Fruit fly (Drosophila melanogaster) whole organism, embryonic: Measurements from ENCODE around the gene sif.

Experiments
- CG10267 ChIP-seq: fragments of 200-800 bp; sonication (Bioruptor generic); optimal IDR thresholded peaks from 2 replicates; lab custom pipeline; 2018; ENCODE audit warnings: missing biosample characterization, mild to moderate bottlenecking, missing genetic modification characterization, moderate library complexity
- CG10431 ChIP-seq: fragments of 200-800 bp; sonication (Bioruptor generic); optimal IDR thresholded peaks from 3 replicates; lab custom pipeline; 2018; ENCODE audit warnings: missing biosample characterization, mild to moderate bottlenecking, missing genetic modification characterization
- CG11247 ChIP-seq: fragments of 200-800 bp; sonication (Bioruptor generic); IDR thresholded peaks from 2 replicates; pipeline ENCODE4 v1.3.6; 2022; ENCODE audit warnings: missing biosample characterization, missing genetic modification characterization
- CG12219 ChIP-seq: fragments of 200-800 bp; sonication (Bioruptor generic); optimal IDR thresholded peaks from 3 replicates; lab custom pipeline; 2018; ENCODE audit warnings: missing biosample characterization, mild to moderate bottlenecking, missing genetic modification characterization
- CG13624 ChIP-seq: fragments of 200-800 bp; sonication (Bioruptor generic); optimal IDR thresholded peaks from 2 replicates; lab custom pipeline; 2016; ENCODE audit warnings: missing biosample characterization, missing genetic modification characterization
- CG13775 ChIP-seq: fragments of 200-800 bp; sonication (Bioruptor generic); optimal IDR thresholded peaks from 3 replicates; lab custom pipeline; 2017; ENCODE audit warnings: missing biosample characterization, mild to moderate bottlenecking, missing genetic modification characterization
- CG14710 ChIP-seq: fragments of 200-800 bp; sonication (Bioruptor generic); optimal IDR thresholded peaks from 3 replicates; lab custom pipeline; 2019; ENCODE audit warnings: missing biosample characterization, mild to moderate bottlenecking, missing genetic modification characterization, moderate library complexity
- CG15479 ChIP-seq: fragments of 200-800 bp; sonication (Bioruptor generic); optimal IDR thresholded peaks from 3 replicates; lab custom pipeline; 2019; ENCODE audit warnings: missing biosample characterization, mild to moderate bottlenecking, missing genetic modification characterization, moderate library complexity
- CG16863 ChIP-seq: fragments of 200-800 bp; sonication (Bioruptor generic); optimal IDR thresholded peaks from 3 replicates; lab custom pipeline; 2016; ENCODE audit warnings: missing biosample characterization, missing genetic modification characterization
- CG1792 ChIP-seq: fragments of 200-800 bp; sonication (Bioruptor generic); optimal IDR thresholded peaks from 2 replicates; lab custom pipeline; 2016; ENCODE audit warnings: missing biosample characterization, missing genetic modification characterization
- CG18011 ChIP-seq: fragments of 200-800 bp; sonication (Bioruptor generic); optimal IDR thresholded peaks from 2 replicates; lab custom pipeline; 2017; ENCODE audit warnings: missing biosample characterization, missing genetic modification characterization, mild to moderate bottlenecking, moderate library complexity, missing genotype
- CG18476 ChIP-seq: fragments of 200-800 bp; sonication (Bioruptor generic); optimal IDR thresholded peaks from 2 replicates; lab custom pipeline; 2016; ENCODE audit warnings: missing biosample characterization, mild to moderate bottlenecking, missing genetic modification characterization
- CG2120 ChIP-seq: fragments of 200-800 bp; sonication (Bioruptor generic); optimal IDR thresholded peaks from 3 replicates; lab custom pipeline; 2016; ENCODE audit warnings: missing biosample characterization, missing genetic modification characterization
- CG2202 ChIP-seq: fragments of 200-800 bp; sonication (Bioruptor generic); optimal IDR thresholded peaks from 2 replicates; lab custom pipeline; 2018; ENCODE audit warnings: missing biosample characterization, mild to moderate bottlenecking, missing genetic modification characterization
- CG30403 ChIP-seq: fragments of 200-800 bp; sonication (Bioruptor generic); optimal IDR thresholded peaks from 3 replicates; lab custom pipeline; 2016; ENCODE audit warnings: missing biosample characterization, missing genetic modification characterization
- CG30431 ChIP-seq: fragments of 200-800 bp; sonication (Bioruptor generic); optimal IDR thresholded peaks from 2 replicates; lab custom pipeline; 2017; ENCODE audit warnings: missing biosample characterization, missing genetic modification characterization
- CG3407 ChIP-seq: fragments of 200-800 bp; sonication (Bioruptor generic); optimal IDR thresholded peaks from 2 replicates; lab custom pipeline; 2018; ENCODE audit warnings: missing biosample characterization, mild to moderate bottlenecking, missing genetic modification characterization
- CG4854 ChIP-seq: fragments of 200-800 bp; sonication (Bioruptor generic); optimal IDR thresholded peaks from 2 replicates; lab custom pipeline; 2016; ENCODE audit warnings: missing biosample characterization, missing genetic modification characterization, inconsistent platforms
- CG6765 ChIP-seq: fragments of 200-800 bp; sonication (Bioruptor generic); optimal IDR thresholded peaks from 3 replicates; lab custom pipeline; 2017; ENCODE audit warnings: missing biosample characterization, mild to moderate bottlenecking, missing genetic modification characterization
- CG7745 ChIP-seq: fragments of 200-800 bp; sonication (Bioruptor generic); optimal IDR thresholded peaks from 2 replicates; lab custom pipeline; 2018; ENCODE audit warnings: missing biosample characterization, mild to moderate bottlenecking, missing genetic modification characterization, moderate library complexity
- CG7839 ChIP-seq: fragments of 200-800 bp; sonication (Bioruptor generic); optimal IDR thresholded peaks from 3 replicates; lab custom pipeline; 2018; ENCODE audit warnings: missing biosample characterization, mild to moderate bottlenecking, missing genetic modification characterization, moderate library complexity
- CG8290 ChIP-seq, 3 experiments: fragments of 200-800 bp; sonication (Bioruptor generic); optimal IDR thresholded peaks; 2 replicates each; lab custom pipeline; 2016 to 2019; ENCODE audit warnings: missing biosample characterization in 3 of 3, missing genetic modification characterization in 3 of 3, mild to moderate bottlenecking in 2 of 3, moderate library complexity in 1 of 3
- Chrac-16 ChIP-seq: fragments of 200-800 bp; sonication (Bioruptor generic); optimal IDR thresholded peaks from 3 replicates; lab custom pipeline; 2016; ENCODE audit warnings: missing biosample characterization, missing genetic modification characterization
- Deaf1 ChIP-seq: fragments of 200-800 bp; optimal IDR thresholded peaks from 3 replicates; lab custom pipeline; 2019; ENCODE audit warnings: missing biosample characterization, mild to moderate bottlenecking, missing genetic modification characterization, moderate library complexity
- Drgx ChIP-seq: fragments of 200-800 bp; sonication (Bioruptor generic); IDR thresholded peaks from 2 replicates; pipeline ENCODE4 v1.3.6; 2022; ENCODE audit warnings: missing biosample characterization, missing genetic modification characterization
- ERR ChIP-seq: fragments of 200-800 bp; sonication (Bioruptor generic); optimal IDR thresholded peaks from 2 replicates; lab custom pipeline; 2016; ENCODE audit warnings: missing biosample characterization, missing genetic modification characterization
- Ets65A ChIP-seq: fragments of 200-800 bp; sonication (Bioruptor generic); peaks from one replicate; lab custom pipeline; 2016; ENCODE audit warnings: missing biosample characterization, missing genetic modification characterization
- Fer2 ChIP-seq: fragments of 200-800 bp; sonication (Bioruptor generic); optimal IDR thresholded peaks from 2 replicates; lab custom pipeline; 2018; ENCODE audit warnings: missing biosample characterization, mild to moderate bottlenecking, missing genetic modification characterization, moderate library complexity
- HHEX ChIP-seq: fragments of 200-800 bp; sonication (Bioruptor generic); optimal IDR thresholded peaks from 3 replicates; lab custom pipeline; 2017; ENCODE audit warnings: missing biosample characterization, mild to moderate bottlenecking, missing genetic modification characterization, missing genetic modification reagents
- Hr39 ChIP-seq: fragments of >200 bp; optimal IDR thresholded peaks from 2 replicates; lab custom pipeline; 2017
- Med ChIP-seq: fragments of 200-800 bp; sonication (Bioruptor generic); peaks from one replicate; lab custom pipeline; 2016; ENCODE audit warnings: missing biosample characterization, missing genetic modification characterization, mild to moderate bottlenecking, inconsistent platforms, moderate library complexity
- NC2α ChIP-seq: fragments of 200-800 bp; sonication (Bioruptor generic); optimal IDR thresholded peaks from 2 replicates; lab custom pipeline; 2016; ENCODE audit warnings: missing biosample characterization, missing genetic modification characterization
- Rx ChIP-seq: fragments of 200-800 bp; sonication (Bioruptor generic); IDR thresholded peaks from 2 replicates; pipeline ENCODE4 v1.3.6; 2022; ENCODE audit warnings: missing biosample characterization, missing genetic modification characterization
- Sox102F ChIP-seq: fragments of 200-800 bp; sonication (Bioruptor generic); optimal IDR thresholded peaks from 2 replicates; lab custom pipeline; 2018; ENCODE audit warnings: missing biosample characterization, mild to moderate bottlenecking, missing genetic modification characterization, moderate library complexity
- Stat92E ChIP-seq, 3 experiments: fragments of >200 bp in 2 of 3; fragments of 200-800 bp in 1 of 3; sonication (Bioruptor generic) in 1 of 3; optimal IDR thresholded peaks; 2 replicates each; lab custom pipeline; 2017 to 2019; ENCODE audit warnings: missing biosample characterization in 3 of 3, missing genetic modification characterization in 3 of 3, mild to moderate bottlenecking in 1 of 3, moderate library complexity in 1 of 3
- az2 ChIP-seq: fragments of 200-800 bp; sonication (Bioruptor generic); optimal IDR thresholded peaks from 3 replicates; lab custom pipeline; 2016; ENCODE audit warnings: missing biosample characterization, missing genetic modification characterization
- bbx ChIP-seq: fragments of 200-800 bp; sonication (Bioruptor generic); IDR thresholded peaks from 2 replicates; pipeline ENCODE4 v1.3.6; 2022; ENCODE audit warnings: missing biosample characterization, missing genetic modification characterization; ENCODE audit not compliant: partially characterized antibody
- bsh ChIP-seq, 2 experiments: fragments of 200-800 bp; sonication (Bioruptor generic); optimal IDR thresholded peaks; 2 replicates each; lab custom pipeline; 2017 to 2018; ENCODE audit warnings: mild to moderate bottlenecking in 2 of 2, missing biosample characterization in 2 of 2, missing genetic modification characterization in 2 of 2, moderate library complexity in 1 of 2
- cg ChIP-seq: fragments of 200-800 bp; sonication (Bioruptor generic); optimal IDR thresholded peaks from 3 replicates; lab custom pipeline; 2019; ENCODE audit warnings: missing biosample characterization, mild to moderate bottlenecking, missing genetic modification characterization, moderate library complexity
- ems ChIP-seq: fragments of 200-800 bp; sonication (Bioruptor generic); optimal IDR thresholded peaks from 3 replicates; lab custom pipeline; 2016; ENCODE audit warnings: missing biosample characterization, missing genetic modification characterization
- ewg ChIP-seq: fragments of 200-800 bp; sonication (Bioruptor generic); optimal IDR thresholded peaks from 3 replicates; lab custom pipeline; 2017; ENCODE audit warnings: mild to moderate bottlenecking, missing biosample characterization, missing genetic modification reagents, missing genetic modification characterization
- gfzf ChIP-seq: fragments of 200-800 bp; sonication (Bioruptor generic); optimal IDR thresholded peaks from 2 replicates; lab custom pipeline; 2016; ENCODE audit warnings: missing biosample characterization, mild to moderate bottlenecking, missing genetic modification characterization, moderate library complexity
- gsb-n ChIP-seq: fragments of 200-800 bp; sonication (Bioruptor generic); optimal IDR thresholded peaks from 3 replicates; lab custom pipeline; 2018; ENCODE audit warnings: missing biosample characterization, mild to moderate bottlenecking, missing genetic modification characterization
- ham ChIP-seq: fragments of 200-800 bp; sonication (Bioruptor generic); IDR thresholded peaks from 2 replicates; pipeline ENCODE4 v1.3.6; 2022; ENCODE audit warnings: missing biosample characterization, missing genetic modification characterization
- her ChIP-seq: fragments of 200-800 bp; sonication (Bioruptor generic); optimal IDR thresholded peaks from 2 replicates; lab custom pipeline; 2016; ENCODE audit warnings: missing biosample characterization, missing genetic modification characterization
- luna ChIP-seq: fragments of 200-800 bp; sonication (Bioruptor generic); optimal IDR thresholded peaks from 2 replicates; lab custom pipeline; 2016; ENCODE audit warnings: missing biosample characterization, missing genetic modification characterization
- nau ChIP-seq: fragments of 200-800 bp; sonication (Bioruptor generic); optimal IDR thresholded peaks from 3 replicates; lab custom pipeline; 2017; ENCODE audit warnings: missing biosample characterization, mild to moderate bottlenecking, missing genetic modification characterization, missing genetic modification reagents
- p53 ChIP-seq: fragments of 200-800 bp; sonication (Bioruptor generic); optimal IDR thresholded peaks from 2 replicates; lab custom pipeline; 2016; ENCODE audit warnings: missing biosample characterization, missing genetic modification characterization
- ranshi ChIP-seq: fragments of 200-800 bp; sonication (Bioruptor generic); IDR thresholded peaks from 2 replicates; pipeline ENCODE4 v1.3.6; 2022; ENCODE audit warnings: missing biosample characterization, missing genetic modification characterization
- seq ChIP-seq: fragments of 200-800 bp; sonication (Bioruptor generic); IDR thresholded peaks from 2 replicates; pipeline ENCODE4 v1.3.6; 2022; ENCODE audit warnings: missing biosample characterization, missing genetic modification characterization
- stwl ChIP-seq: fragments of 200-800 bp; sonication (Bioruptor generic); optimal IDR thresholded peaks from 3 replicates; lab custom pipeline; 2018; ENCODE audit warnings: missing biosample characterization, mild to moderate bottlenecking, missing genetic modification characterization, moderate library complexity

Gene sif

DNA sequence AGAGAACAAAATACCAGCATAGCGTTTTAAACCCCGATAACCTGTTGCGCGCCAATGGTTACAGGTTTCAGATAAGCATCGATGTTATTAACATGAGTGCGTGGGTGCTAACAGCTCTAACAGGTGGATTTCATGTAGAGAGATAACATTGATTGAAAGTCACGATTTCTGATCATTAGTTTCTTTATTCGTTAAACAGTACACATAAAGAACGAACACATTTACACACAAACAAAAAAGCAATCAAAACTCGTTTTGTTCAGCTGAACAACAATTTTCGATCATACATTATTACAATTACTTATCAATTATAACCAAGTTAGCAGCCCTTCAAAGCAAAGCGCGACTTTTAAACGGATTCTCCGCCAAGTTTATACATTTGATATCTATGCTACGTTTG is 131.9 kb downstream of the sif start (continued):
- TF ChIP-seq stwl (tag; lab: Kevin White, UChicago) = peak; percentile 7
- no peak for TF ChIP-seq HHEX
- TF ChIP-seq ranshi (GFP tag; lab: Robert Waterston, UW) = no peak
- no peak for TF ChIP-seq CG7745 (tag; lab: Kevin White, UChicago)
- TF ChIP-seq bbx = no peak
- no peak for TF ChIP-seq NC2α (GFP tag; lab: Kevin White, UChicago)
- peak; percentile 48 for TF ChIP-seq ems (GFP tag; lab: Kevin White, UChicago)
- no peak for TF ChIP-seq ham (GFP tag; lab: Robert Waterston, UW)
- TF ChIP-seq bsh (GFP tag; optimal IDR thresholded peaks at IDR 0.05; lab: Kevin White, UChicago) = peak in 1 of 2 experiments; percentile 37
- TF ChIP-seq CG2120 = peak; percentile 61
- TF ChIP-seq CG3407 (GFP tag; lab: Kevin White, UChicago) = no peak
- no peak for TF ChIP-seq CG16863 (GFP tag; lab: Kevin White, UChicago)
- peak; percentile 92 for TF ChIP-seq Med (GFP tag; lab: Kevin White, UChicago)
- TF ChIP-seq CG13775 (GFP tag; lab: Kevin White, UChicago) = no peak
- no peak for TF ChIP-seq nau (GFP tag; lab: Kevin White, UChicago)
- no peak for TF ChIP-seq CG11247 (GFP tag; lab: Robert Waterston, UW)
- peak; percentile 16 for TF ChIP-seq CG4854 (GFP tag; lab: Kevin White, UChicago)
- TF ChIP-seq Stat92E (GFP tag; optimal IDR thresholded peaks at IDR 0.05; lab: Kevin White, UChicago) = peak in 1 of 3 experiments; percentile 28
- TF ChIP-seq Chrac-16 (GFP tag; lab: Kevin White, UChicago) = peak; percentile 22
- TF ChIP-seq Sox102F (GFP tag; lab: Kevin White, UChicago) = no peak
- peak; percentile 51 for TF ChIP-seq CG6765 (GFP tag; lab: Kevin White, UChicago)
- no peak for TF ChIP-seq CG15479 (GFP tag; lab: Kevin White, UChicago)
- no peak for TF ChIP-seq CG8290 (GFP tag; optimal IDR thresholded peaks at IDR 0.05; lab: Kevin White, UChicago)
- TF ChIP-seq CG8290 (tag; optimal IDR thresholded peaks at IDR 0.05; lab: Kevin White, UChicago) = peak in 1 of 2 experiments; percentile 62
- peak; percentile 47 for TF ChIP-seq CG30403 (GFP tag; lab: Kevin White, UChicago)
- TF ChIP-seq p53 (GFP tag; lab: Kevin White, UChicago) = no peak
- no peak for TF ChIP-seq cg (GFP tag; lab: Kevin White, UChicago)
- TF ChIP-seq Deaf1 (tag; lab: Kevin White, UChicago) = no peak
- no peak for TF ChIP-seq ewg (GFP tag; lab: Kevin White, UChicago)
- TF ChIP-seq seq (GFP tag; lab: Robert Waterston, UW) = no peak
- TF ChIP-seq gsb-n (tag; lab: Kevin White, UChicago) = no peak
- TF ChIP-seq gfzf (GFP tag; lab: Kevin White, UChicago) = peak; percentile 32
- no peak for TF ChIP-seq CG7839 (tag; lab: Kevin White, UChicago)
- no peak for TF ChIP-seq CG12219 (GFP tag; lab: Kevin White, UChicago)
- no peak for TF ChIP-seq Fer2 (tag; lab: Kevin White, UChicago)
- TF ChIP-seq luna = no peak
- peak; percentile 33 for TF ChIP-seq ERR
- TF ChIP-seq Drgx (GFP tag; lab: Robert Waterston, UW) = no peak
- TF ChIP-seq CG14710 (tag; lab: Kevin White, UChicago) = peak; percentile 36
- TF ChIP-seq CG18011 (GFP tag; lab: Kevin White, UChicago) = peak; percentile 8
- TF ChIP-seq Rx (GFP tag; lab: Robert Waterston, UW) = peak; percentile 21; the same call in 1 of the 2 replicates
- TF ChIP-seq CG10431 = no peak
- TF ChIP-seq CG13624 (GFP tag; lab: Kevin White, UChicago) = peak; percentile 65
- TF ChIP-seq CG18476 (GFP tag; lab: Kevin White, UChicago) = no peak
- TF ChIP-seq az2 = peak; percentile 32
- TF ChIP-seq Hr39 = no peak
- no peak for TF ChIP-seq Ets65A (GFP tag; lab: Kevin White, UChicago)
- peak; percentile 42 for TF ChIP-seq CG10267 (tag; lab: Kevin White, UChicago)
- TF ChIP-seq CG2202 = no peak
- TF ChIP-seq her (GFP tag; lab: Kevin White, UChicago) = peak; percentile 54
- TF ChIP-seq CG30431 (GFP tag; lab: Kevin White, UChicago) = no peak
- TF ChIP-seq CG1792 (GFP tag; lab: Kevin White, UChicago) = peak; percentile 44
